Fruit fly (Drosophila melanogaster) whole organism, wandering third instar larva: ENCODE measurements around the gene CG15283.

Source experiments
- Dfd ChIP-seq: fragments of >200 bp; optimal IDR thresholded peaks from 2 replicates; lab custom pipeline; 2017; ENCODE audit warnings: missing biosample characterization, missing genetic modification characterization
- Dif ChIP-seq: fragments of 200-275, 200-300 bp; sonication (Bioruptor generic); optimal IDR thresholded peaks from 2 replicates; lab custom pipeline; 2018; ENCODE audit warnings: missing biosample characterization, missing genetic modification characterization; ENCODE audit not compliant: partially characterized antibody
- HLH106 ChIP-seq: fragments of 200-800 bp; optimal IDR thresholded peaks from 3 replicates; lab custom pipeline; 2019; ENCODE audit warnings: missing biosample characterization, mild to moderate bottlenecking, missing genetic modification characterization, moderate library complexity
- Mio ChIP-seq: sonication (Bioruptor generic); optimal IDR thresholded peaks from 2 replicates; lab custom pipeline; 2016; ENCODE audit warnings: missing biosample characterization, missing genetic modification characterization
- Myc ChIP-seq: fragments of >200 bp; optimal IDR thresholded peaks from 2 replicates; lab custom pipeline; 2017
- OdsH ChIP-seq: fragments of 200-800 bp; sonication (Bioruptor generic); optimal IDR thresholded peaks from 2 replicates; lab custom pipeline; 2016; ENCODE audit warnings: missing biosample characterization, mild to moderate bottlenecking, missing genetic modification characterization
- Rel ChIP-seq, 2 experiments: fragments of 200-800 bp; sonication (Bioruptor generic) in 1 of 2; optimal IDR thresholded peaks; 2 replicates in 1 of 2; 3 replicates in 1 of 2; lab custom pipeline; 2016 to 2019; ENCODE audit warnings: mild to moderate bottlenecking in 2 of 2, missing biosample characterization in 2 of 2, missing genetic modification characterization in 2 of 2, moderate library complexity in 1 of 2
- Sp1 ChIP-seq: fragments of 200-800 bp; sonication (Bioruptor generic); optimal IDR thresholded peaks from 3 replicates; lab custom pipeline; 2019; ENCODE audit warnings: missing biosample characterization, mild to moderate bottlenecking, missing genetic modification characterization, moderate library complexity
- Vsx2 ChIP-seq: fragments of 200-300, 225-300 bp; sonication (Bioruptor generic); optimal IDR thresholded peaks from 2 replicates; lab custom pipeline; 2018; ENCODE audit warnings: missing biosample characterization, missing genetic modification characterization; ENCODE audit not compliant: partially characterized antibody
- br ChIP-seq: fragments of 200-800 bp; sonication (Bioruptor generic); optimal IDR thresholded peaks from 2 replicates; lab custom pipeline; 2016; ENCODE audit warnings: missing biosample characterization, missing genetic modification characterization
- dmrt93B ChIP-seq: fragments of 200-800 bp; sonication (Bioruptor generic); optimal IDR thresholded peaks from 2 replicates; lab custom pipeline; 2018; ENCODE audit warnings: missing biosample characterization, mild to moderate bottlenecking, missing genetic modification characterization
- ey ChIP-seq: fragments of 200-800 bp; sonication (Bioruptor generic); optimal IDR thresholded peaks from 2 replicates; lab custom pipeline; 2016; ENCODE audit warnings: missing biosample characterization, missing genetic modification characterization
- foxo ChIP-seq, 2 experiments: fragments of 200-800 bp; sonication (Bioruptor generic); optimal IDR thresholded peaks; 2 replicates in 1 of 2; 3 replicates in 1 of 2; lab custom pipeline; 2016 to 2017; ENCODE audit warnings: missing biosample characterization in 2 of 2, missing genetic modification characterization in 2 of 2
- fru ChIP-seq: fragments of 200-800 bp; sonication (Bioruptor generic); optimal IDR thresholded peaks from 3 replicates; lab custom pipeline; 2016; ENCODE audit warnings: missing biosample characterization, mild to moderate bottlenecking, missing genetic modification characterization
- h ChIP-seq: fragments of 200-800 bp; sonication (Bioruptor generic); optimal IDR thresholded peaks from 3 replicates; lab custom pipeline; 2016; ENCODE audit warnings: missing biosample characterization, mild to moderate bottlenecking, missing genetic modification characterization
- jim ChIP-seq: fragments of 175-275, 200-325 bp; sonication (Bioruptor generic); optimal IDR thresholded peaks from 2 replicates; lab custom pipeline; 2016; ENCODE audit warnings: missing biosample characterization, mild to moderate bottlenecking, missing genetic modification characterization
- pan ChIP-seq: fragments of >200 bp; optimal IDR thresholded peaks from 2 replicates; lab custom pipeline; 2017
- rgr ChIP-seq: fragments of 200-800 bp; sonication (Bioruptor generic); optimal IDR thresholded peaks from 3 replicates; lab custom pipeline; 2016; ENCODE audit warnings: missing biosample characterization, mild to moderate bottlenecking, missing genetic modification characterization
- sage ChIP-seq: fragments of 200-800 bp; sonication (Bioruptor generic); optimal IDR thresholded peaks from 2 replicates; lab custom pipeline; 2016; ENCODE audit warnings: missing biosample characterization, mild to moderate bottlenecking, missing genetic modification characterization
- tai ChIP-seq: sonication (Bioruptor generic); optimal IDR thresholded peaks from 2 replicates; lab custom pipeline; 2016; ENCODE audit warnings: missing biosample characterization, missing genetic modification characterization

The CG15283 gene

DNA sequence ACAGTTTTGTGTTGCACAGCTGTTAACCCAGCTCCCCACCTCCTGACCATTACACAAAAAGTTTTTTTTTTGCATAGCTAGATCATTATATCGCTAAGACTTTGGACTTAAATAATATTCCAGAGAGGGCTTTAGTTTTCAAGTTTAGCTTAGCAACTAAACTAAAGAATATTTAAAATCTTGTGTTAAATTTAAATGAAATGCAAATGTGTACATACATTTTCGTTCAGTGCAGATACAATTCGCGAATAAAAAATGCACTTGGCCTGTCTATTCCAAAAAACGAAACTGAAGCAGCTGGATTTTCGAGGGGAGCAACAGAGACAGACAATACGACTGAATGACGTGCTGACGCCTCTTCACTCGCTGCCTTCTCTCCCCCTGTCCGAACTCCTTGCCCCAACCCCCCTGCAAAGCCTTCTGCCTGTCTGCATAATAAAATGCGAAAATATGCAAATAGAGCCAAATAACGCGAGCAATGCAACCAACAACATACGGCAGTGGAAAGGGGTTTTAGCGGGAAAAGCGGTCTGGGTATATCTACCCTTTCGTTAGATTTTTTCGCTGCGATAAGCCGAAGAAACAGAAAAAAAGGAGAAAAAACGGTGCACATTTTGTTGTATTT is 49.0 kb downstream of the CG15283 start:
- TF ChIP-seq h (GFP tag; lab: Kevin White, UChicago) (peak; percentile 20), Myc (lab: Kevin White, UChicago) (no peak), sage (GFP tag; lab: Kevin White, UChicago) (no peak), Dfd (GFP tag; lab: Kevin White, UChicago) (no peak), Mio (no peak), Rel (GFP tag; optimal IDR thresholded peaks at IDR 0.05; lab: Kevin White, UChicago) (no peak), Rel (tag; optimal IDR thresholded peaks at IDR 0.05; lab: Kevin White, UChicago) (no peak), Dif (GFP tag; lab: Kevin White, UChicago) (no peak), Vsx2 (GFP tag; lab: Kevin White, UChicago) (no peak), pan (lab: Kevin White, UChicago) (no peak), foxo (GFP tag; optimal IDR thresholded peaks at IDR 0.05; lab: Kevin White, UChicago) (peak in 1 of 2 experiments; percentile 3)

DNA sequence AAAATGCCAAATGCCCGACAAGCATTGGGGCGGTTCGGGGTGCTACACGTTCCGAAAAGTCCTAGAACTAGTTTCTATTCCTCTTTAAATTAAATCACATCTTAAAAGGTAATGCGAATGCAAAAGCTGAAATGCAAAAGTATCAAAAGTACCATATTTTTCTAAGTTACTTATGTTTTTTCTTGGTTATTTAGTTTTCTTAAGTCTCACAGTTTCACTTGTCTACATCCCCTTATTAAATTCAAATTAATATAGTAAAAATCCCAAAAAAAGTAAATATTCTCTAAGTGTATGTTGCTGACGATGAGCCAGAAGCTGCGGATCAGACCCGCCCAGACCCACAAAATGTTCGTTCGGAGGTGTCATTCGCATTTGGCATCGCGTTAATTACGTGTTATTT is 50.0 kb downstream of the CG15283 start:
- peak; percentile 11 for TF ChIP-seq rgr (GFP tag; lab: Kevin White, UChicago)
- TF ChIP-seq foxo (GFP tag; optimal IDR thresholded peaks at IDR 0.05; lab: Kevin White, UChicago) = peak in 1 of 2 experiments; percentile 49
- no peak for TF ChIP-seq Myc (lab: Kevin White, UChicago)
- peak; percentile 35 for TF ChIP-seq Sp1 (GFP tag; lab: Kevin White, UChicago)
- no peak for TF ChIP-seq jim
- peak; percentile 7 for TF ChIP-seq ey (GFP tag; lab: Kevin White, UChicago)
- TF ChIP-seq dmrt93B (GFP tag; lab: Kevin White, UChicago) = peak; percentile 44
- TF ChIP-seq br (GFP tag; lab: Kevin White, UChicago) = peak; percentile 1
- peak; percentile 75 for TF ChIP-seq HLH106 (tag; lab: Kevin White, UChicago)
- peak; percentile 34 for TF ChIP-seq fru
- TF ChIP-seq h (GFP tag; lab: Kevin White, UChicago) = peak; percentile 31
- peak; percentile 26 for TF ChIP-seq OdsH (GFP tag; lab: Kevin White, UChicago)
- no peak for TF ChIP-seq tai (GFP tag; lab: Kevin White, UChicago)
- TF ChIP-seq, all 38 proteins: peak for 10
